Worm (Caenorhabditis elegans) whole organism, L4 larva: ENCODE measurements around the gene srh-39.

Experiments used
- D1046.2 ChIP-seq: fragments of 200-800 bp; sonication (Bioruptor generic); IDR thresholded peaks from 2 replicates; pipeline ENCODE4 v1.3.6; 2022; ENCODE audit warnings: missing genetic modification characterization, missing compliant biosample characterization
- F37D6.2 ChIP-seq: sonication (generic microtip); optimal IDR thresholded peaks from 2 replicates; lab custom pipeline; 2016; ENCODE audit warnings: mild to moderate bottlenecking, missing genetic modification characterization, missing compliant biosample characterization
- F49E8.2 ChIP-seq: sonication (generic microtip); optimal IDR thresholded peaks from 2 replicates; lab custom pipeline; 2016; ENCODE audit warnings: missing compliant biosample characterization, mild to moderate bottlenecking, missing genetic modification characterization, borderline replicate concordance
- Y105C5A.15 ChIP-seq: fragments of 200-800 bp; sonication (Bioruptor generic); IDR thresholded peaks from 2 replicates; pipeline ENCODE4 v1.3.6; 2022; ENCODE audit warnings: missing genetic modification characterization, missing compliant biosample characterization
- Y75B8A.6 ChIP-seq: fragments of 200-800 bp; sonication (Bioruptor generic); IDR thresholded peaks from 2 replicates; pipeline ENCODE4 v1.3.6; 2022; ENCODE audit warnings: missing genetic modification reagents, missing genetic modification characterization, missing compliant biosample characterization
- ZK546.5 ChIP-seq, 2 experiments: sonication (generic microtip); optimal IDR thresholded peaks; 2 replicates each; lab custom pipeline; 2017; ENCODE audit warnings: missing biosample characterization in 2 of 2, missing genetic modification characterization in 2 of 2
- aha-1 ChIP-seq: fragments of 150-350 bp; peaks from one replicate; lab custom pipeline; 2014; ENCODE audit warnings: missing biosample characterization, missing genetic modification characterization
- arid-1 ChIP-seq: fragments of 200-800 bp; sonication (Bioruptor generic); conservative IDR thresholded peaks from 2 replicates; pipeline ENCODE4 v1.3.6; 2022; ENCODE audit warnings: missing genetic modification reagents, missing genetic modification characterization, missing compliant biosample characterization
- ceh-20 ChIP-seq: fragments of 200-800 bp; sonication (Bioruptor generic); IDR thresholded peaks from 2 replicates; pipeline ENCODE4 v1.3.6; 2022; ENCODE audit warnings: missing genetic modification reagents, missing genetic modification characterization, missing compliant biosample characterization
- ceh-44 ChIP-seq: fragments of 200-800 bp; sonication (Bioruptor generic); IDR thresholded peaks from 2 replicates; pipeline ENCODE4 v1.3.6; 2022; ENCODE audit warnings: missing genetic modification reagents, missing genetic modification characterization, missing compliant biosample characterization
- ces-1 ChIP-seq: fragments of 150-350 bp; sonication (generic microtip); optimal IDR thresholded peaks from 4 replicates; lab custom pipeline; 2014; ENCODE audit warnings: missing biosample characterization, missing genetic modification reagents, missing genetic modification characterization
- ctbp-1 ChIP-seq: fragments of 200-800 bp; sonication (Bioruptor generic); IDR thresholded peaks from 2 replicates; pipeline ENCODE4 v1.3.6; 2022; ENCODE audit warnings: missing genetic modification reagents, missing genetic modification characterization, missing compliant biosample characterization
- daf-19 ChIP-seq: fragments of 200-800 bp; sonication (Bioruptor generic); conservative IDR thresholded peaks from 2 replicates; pipeline ENCODE4 v1.3.6; 2022; ENCODE audit warnings: missing genetic modification characterization, missing compliant biosample characterization
- dmd-6 ChIP-seq: fragments of 200-800 bp; sonication (Bioruptor generic); IDR thresholded peaks from 2 replicates; pipeline ENCODE4 v1.3.6; 2022; ENCODE audit warnings: missing genetic modification reagents, missing genetic modification characterization, missing compliant biosample characterization
- egl-43 ChIP-seq: fragments of 200-800 bp; sonication (Bioruptor generic); IDR thresholded peaks from 2 replicates; pipeline ENCODE4 v1.3.6; 2022; ENCODE audit warnings: missing genetic modification reagents, missing genetic modification characterization, missing compliant biosample characterization
- fkh-10 ChIP-seq: fragments of 150-350 bp; optimal IDR thresholded peaks from 2 replicates; lab custom pipeline; 2014; ENCODE audit warnings: missing biosample characterization, missing genetic modification reagents, missing genetic modification characterization
- hlh-11 ChIP-seq: fragments of 200-800 bp; sonication (Bioruptor generic); optimal IDR thresholded peaks from 2 replicates; lab custom pipeline; 2018; ENCODE audit warnings: mild to moderate bottlenecking, missing genetic modification characterization, missing compliant biosample characterization
- hlh-30 ChIP-seq: sonication (generic microtip); optimal IDR thresholded peaks from 2 replicates; lab custom pipeline; 2017; ENCODE audit warnings: antibody characterized with exemption, mild to moderate bottlenecking, missing genetic modification characterization, missing compliant biosample characterization; ENCODE audit not compliant: insufficient read depth
- hmg-1.1 ChIP-seq: fragments of 200-800 bp; sonication (Bioruptor generic); IDR thresholded peaks from 2 replicates; pipeline ENCODE4 v1.3.6; 2022; ENCODE audit warnings: missing genetic modification reagents, missing genetic modification characterization, missing compliant biosample characterization
- lim-7 ChIP-seq: fragments of 200-800 bp; sonication (Bioruptor generic); IDR thresholded peaks from 2 replicates; pipeline ENCODE4 v1.3.6; 2022; ENCODE audit warnings: missing genetic modification characterization, missing compliant biosample characterization
- lsy-2 ChIP-seq, 2 experiments: fragments of 150-350 bp in 1 of 2; sonication (generic microtip) in 1 of 2; optimal IDR thresholded peaks; 2 replicates each; lab custom pipeline; 2014 to 2017; ENCODE audit warnings: missing biosample characterization in 2 of 2, missing genetic modification characterization in 2 of 2
- mdl-1 ChIP-seq, 2 experiments: fragments of 150-350 bp in 1 of 2; sonication (generic microtip) in 1 of 2; optimal IDR thresholded peaks; 2 replicates each; lab custom pipeline; 2014 to 2017; ENCODE audit warnings: missing biosample characterization in 2 of 2, missing genetic modification characterization in 2 of 2
- mxl-2 ChIP-seq: fragments of 200-800 bp; sonication (Bioruptor generic); conservative IDR thresholded peaks from 2 replicates; pipeline ENCODE4 v1.3.6; 2022; ENCODE audit warnings: missing genetic modification reagents, missing genetic modification characterization, missing compliant biosample characterization
- nhr-102 ChIP-seq: sonication (generic microtip); optimal IDR thresholded peaks from 2 replicates; lab custom pipeline; 2016; ENCODE audit warnings: mild to moderate bottlenecking, missing genetic modification characterization, moderate library complexity, missing compliant biosample characterization
- nhr-11 ChIP-seq: fragments of 150-350 bp; optimal IDR thresholded peaks from 2 replicates; lab custom pipeline; 2014; ENCODE audit warnings: missing biosample characterization, missing genetic modification characterization
- nhr-111 ChIP-seq: fragments of 200-800 bp; sonication (Bioruptor generic); optimal IDR thresholded peaks from 2 replicates; lab custom pipeline; 2018; ENCODE audit warnings: mild to moderate bottlenecking, missing genetic modification characterization, missing compliant biosample characterization
- nhr-76 ChIP-seq: fragments of 150-350 bp; optimal IDR thresholded peaks from 2 replicates; lab custom pipeline; 2014; ENCODE audit warnings: missing biosample characterization, missing genetic modification characterization
- php-3 ChIP-seq: fragments of 200-800 bp; sonication (Bioruptor generic); IDR thresholded peaks from 2 replicates; pipeline ENCODE4 v1.3.6; 2022; ENCODE audit warnings: missing genetic modification reagents, missing genetic modification characterization, missing compliant biosample characterization
- rbr-2 ChIP-seq: sonication (generic microtip); optimal IDR thresholded peaks from 2 replicates; lab custom pipeline; 2016; ENCODE audit warnings: missing genotype, missing genetic modification characterization, missing compliant biosample characterization
- saeg-2 ChIP-seq: fragments of 200-800 bp; sonication (Bioruptor generic); IDR thresholded peaks from 2 replicates; pipeline ENCODE4 v1.3.6; 2022; ENCODE audit warnings: missing genetic modification reagents, missing genetic modification characterization, missing compliant biosample characterization
- unc-39 ChIP-seq: sonication (generic microtip); optimal IDR thresholded peaks from 2 replicates; lab custom pipeline; 2017; ENCODE audit warnings: missing biosample characterization, missing genetic modification characterization
- unc-62 ChIP-seq, 3 experiments: fragments of 150-350 bp in 1 of 3; sonication (generic microtip); optimal IDR thresholded peaks in 2 of 3; peaks in 1 of 3; 1 replicate in 1 of 3; 2 replicates in 2 of 3; lab custom pipeline; 2014 to 2017; ENCODE audit warnings: missing biosample characterization in 3 of 3, missing genetic modification characterization in 3 of 3, missing genetic modification reagents in 3 of 3, missing genotype in 1 of 3
- zag-1 ChIP-seq: fragments of 150-350 bp; optimal IDR thresholded peaks from 2 replicates; lab custom pipeline; 2014; ENCODE audit warnings: missing biosample characterization, missing genetic modification characterization
- zfp-2 ChIP-seq: sonication (generic microtip); optimal IDR thresholded peaks from 2 replicates; lab custom pipeline; 2016; ENCODE audit warnings: mild to moderate bottlenecking, missing genetic modification characterization, missing compliant biosample characterization

srh-39 gene

DNA sequence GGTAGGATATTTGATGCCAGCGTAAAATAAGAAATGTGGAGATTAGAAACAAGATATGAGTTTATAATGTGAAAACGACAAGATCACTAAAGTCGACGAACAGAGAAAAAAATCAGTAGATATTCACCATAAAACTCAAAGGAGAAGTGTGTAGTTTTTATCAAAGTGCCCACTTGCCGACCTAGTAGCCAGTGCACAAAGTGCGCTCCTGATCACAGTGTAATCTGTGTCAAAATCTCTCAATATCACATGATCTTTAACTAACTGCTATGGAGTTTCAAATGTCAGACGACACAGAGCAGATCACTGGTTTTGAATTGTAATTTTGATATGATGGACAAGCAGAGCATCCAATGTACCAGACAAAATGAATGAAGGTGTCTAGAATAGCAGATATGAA is 44.9 kb downstream of the srh-39 start:
- TF ChIP-seq nhr-111 (GFP tag; lab: Kevin White, UChicago), result no peak
- TF ChIP-seq unc-62 (GFP tag; optimal IDR thresholded peaks at IDR 0.05 in 1 of 2; lab: Kevin White, UChicago), result peak in 1 of 2 experiments; percentile 70
- no peak for TF ChIP-seq unc-62 (tag; optimal IDR thresholded peaks at IDR 0.05; lab: Kevin White, UChicago)
- TF ChIP-seq ceh-20 (GFP tag; lab: Robert Waterston, UW), result no peak
- no peak for TF ChIP-seq dmd-6 (GFP tag; lab: Robert Waterston, UW)
- peak; percentile 84 for TF ChIP-seq aha-1 (tag; lab: Kevin White, UChicago)

DNA sequence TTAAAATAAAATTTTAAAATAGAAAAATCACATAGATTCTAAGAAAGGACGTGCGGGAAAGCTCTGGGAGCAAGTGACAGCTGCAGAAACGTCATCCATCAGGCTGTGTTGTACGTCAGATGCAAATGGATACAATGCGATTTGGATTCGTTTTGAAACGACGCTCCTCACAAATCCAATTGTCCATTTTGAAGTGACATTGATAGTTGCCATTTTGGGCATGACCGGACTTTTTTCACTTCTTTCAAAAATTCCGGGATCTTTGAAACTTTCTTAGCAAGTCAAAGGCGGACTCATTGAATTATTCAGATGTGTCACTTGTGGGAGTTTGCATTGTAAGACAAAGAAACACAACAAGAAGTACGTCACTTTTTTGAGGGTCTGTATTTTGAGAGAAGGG is 46.3 kb downstream of the srh-39 start:
- TF ChIP-seq unc-39 (tag; lab: Kevin White, UChicago), result no peak
- TF ChIP-seq F49E8.2, result no peak
- TF ChIP-seq fkh-10 (GFP tag; lab: Kevin White, UChicago), result peak; percentile 62
- no peak for TF ChIP-seq nhr-11
- no peak for TF ChIP-seq Y75B8A.6
- peak in 1 of 2 experiments; percentile 96 for TF ChIP-seq unc-62 (GFP tag; optimal IDR thresholded peaks at IDR 0.05 in 1 of 2; lab: Kevin White, UChicago)
- TF ChIP-seq unc-62 (tag; optimal IDR thresholded peaks at IDR 0.05; lab: Kevin White, UChicago), result no peak

DNA sequence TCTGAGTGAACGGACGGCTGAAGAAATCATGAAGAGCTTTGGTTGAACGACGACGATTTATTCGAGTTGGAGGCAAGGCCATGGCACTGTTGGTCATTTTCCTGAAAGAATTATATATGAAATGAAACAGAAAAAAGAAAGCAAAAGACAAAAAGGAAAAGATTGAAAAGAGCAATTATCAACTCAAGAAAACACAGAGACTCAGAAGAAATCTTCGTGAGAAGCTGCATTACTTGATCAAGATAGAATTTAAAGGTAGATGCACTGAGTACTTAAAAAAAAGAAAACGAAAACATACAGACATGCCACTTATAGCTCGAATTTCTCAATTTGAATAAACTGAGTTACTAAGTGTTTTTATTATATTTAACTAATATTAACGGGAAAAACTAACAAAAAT is 46.9 kb downstream of the srh-39 start, which contains the start of gene cpna-5:
cpna-5 (minus strand) TSS at position 101 of the 400 bp plus-strand sequence.
- TF ChIP-seq mxl-2 (GFP tag; lab: Robert Waterston, UW), result no peak
- TF ChIP-seq nhr-102 (tag; lab: Kevin White, UChicago), result no peak
- no peak for TF ChIP-seq lim-7 (GFP tag; lab: Robert Waterston, UW)
- no peak for TF ChIP-seq hmg-1.1 (GFP tag; lab: Robert Waterston, UW)
- TF ChIP-seq daf-19 (GFP tag; lab: Robert Waterston, UW), result no peak
- no peak for TF ChIP-seq nhr-76 (tag; lab: Kevin White, UChicago)
- no peak for TF ChIP-seq dmd-6 (GFP tag; lab: Robert Waterston, UW)

DNA sequence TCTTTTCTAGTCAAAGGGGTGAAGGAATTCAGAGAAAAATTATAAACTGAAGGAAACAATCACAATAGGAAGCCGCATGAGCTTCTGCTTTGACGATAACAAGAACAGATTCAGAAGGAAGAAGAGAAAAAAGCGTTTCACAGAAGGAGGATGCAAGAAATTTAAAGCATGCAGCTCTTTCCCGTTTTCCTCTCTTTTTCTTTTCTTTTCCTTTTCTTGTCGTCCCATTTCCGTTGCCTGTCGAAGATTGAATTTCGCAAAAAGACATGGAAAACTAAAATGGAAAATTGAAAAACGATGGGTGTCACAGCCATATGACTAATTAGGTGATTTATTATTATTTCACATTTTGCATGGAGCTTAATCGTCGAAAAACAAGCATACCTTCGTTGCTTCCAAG is 49.2 kb downstream of the srh-39 start:
- TF ChIP-seq rbr-2 (tag; lab: Kevin White, UChicago) (no peak), F37D6.2 (tag; lab: Kevin White, UChicago) (peak; percentile 5), aha-1 (tag; lab: Kevin White, UChicago) (peak; percentile 86), ctbp-1 (GFP tag; lab: Robert Waterston, UW) (0 out of 2 replicates have a peak, but pooled peaks have one; percentile 48), saeg-2 (GFP tag; lab: Robert Waterston, UW) (no peak), hlh-11 (tag; lab: Kevin White, UChicago) (no peak), arid-1 (GFP tag; lab: Robert Waterston, UW) (no peak), zag-1 (tag; lab: Kevin White, UChicago) (no peak), fkh-10 (GFP tag; lab: Kevin White, UChicago) (peak; percentile 82), ces-1 (GFP tag; lab: Kevin White, UChicago) (peak; percentile 42), Y105C5A.15 (GFP tag; lab: Robert Waterston, UW) (no peak), unc-62 (GFP tag; optimal IDR thresholded peaks at IDR 0.05 in 1 of 2; lab: Kevin White, UChicago) (peak in 1 of 2 experiments; percentile 87), unc-62 (tag; optimal IDR thresholded peaks at IDR 0.05; lab: Kevin White, UChicago) (no peak)
- TF ChIP-seq, all 104 proteins: peak for 6

DNA sequence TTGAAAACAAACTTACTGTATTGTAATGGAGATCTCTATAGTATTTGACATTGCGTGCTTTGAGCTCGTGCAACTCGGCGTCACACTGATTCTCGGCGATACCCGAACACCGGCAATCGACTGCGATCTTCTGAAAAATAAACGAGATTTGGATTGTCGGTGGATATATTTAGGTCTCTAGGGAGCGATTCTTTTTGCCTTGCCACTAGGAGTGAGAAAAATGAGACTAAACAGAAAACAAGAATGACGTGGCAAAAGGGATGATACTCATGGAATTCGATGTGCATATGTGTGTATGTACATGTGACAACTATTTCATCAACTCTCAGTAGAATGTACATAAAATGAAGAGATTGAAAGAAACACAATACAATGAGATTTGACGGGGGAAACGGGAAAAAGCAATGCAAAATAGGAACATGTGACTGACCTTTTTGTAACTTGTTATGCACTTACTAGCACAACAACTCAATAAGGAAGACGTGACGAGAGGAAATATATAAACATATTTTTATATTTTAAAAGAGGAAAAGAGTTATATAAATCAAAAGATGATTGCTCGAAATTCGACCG is 50.7 kb downstream of the srh-39 start:
- TF ChIP-seq saeg-2 (GFP tag; lab: Robert Waterston, UW) (no peak), fkh-10 (GFP tag; lab: Kevin White, UChicago) (peak; percentile 77), mdl-1 (tag; optimal IDR thresholded peaks at IDR 0.05; lab: Kevin White, UChicago) (peak in 1 of 2 experiments; percentile 27), ctbp-1 (GFP tag; lab: Robert Waterston, UW) (peak; percentile 21; the same call in 1 of the 2 replicates), rbr-2 (tag; lab: Kevin White, UChicago) (peak; percentile 25), php-3 (no peak), ZK546.5 (tag; optimal IDR thresholded peaks at IDR 0.05; lab: Kevin White, UChicago) (no peak), D1046.2 (GFP tag; lab: Robert Waterston, UW) (no peak), ceh-44 (GFP tag; lab: Robert Waterston, UW) (no peak), egl-43 (GFP tag; lab: Robert Waterston, UW) (no peak), unc-62 (GFP tag; optimal IDR thresholded peaks at IDR 0.05 in 1 of 2; lab: Kevin White, UChicago) (peak in 1 of 2 experiments; percentile 77), unc-62 (tag; optimal IDR thresholded peaks at IDR 0.05; lab: Kevin White, UChicago) (no peak), zfp-2 (no peak), dmd-6 (GFP tag; lab: Robert Waterston, UW) (peak; percentile 30; the same call in 1 of the 2 replicates), hlh-30 (peak; percentile 53), ces-1 (GFP tag; lab: Kevin White, UChicago) (peak; percentile 84), lsy-2 (tag; optimal IDR thresholded peaks at IDR 0.05; lab: Kevin White, UChicago) (peak in 1 of 2 experiments; percentile 27), zag-1 (tag; lab: Kevin White, UChicago) (no peak)
